Fruit fly (Drosophila melanogaster) whole organism, embryonic: ENCODE measurements around the gene CG12016.
A peak's percentile ranks its signal among the peaks of the same experiment; 100 is the strongest.

Experiments
- Atf3 ChIP-seq: fragments of 200-800 bp; sonication (Bioruptor generic); optimal IDR thresholded peaks from 3 replicates; lab custom pipeline; 2016; ENCODE audit warnings: missing biosample characterization, missing genetic modification characterization
- Awh ChIP-seq: fragments of 200-800 bp; sonication (Bioruptor generic); IDR thresholded peaks from 2 replicates; pipeline ENCODE4, ENCODE4 v1.3.6; 2022; ENCODE audit warnings: missing biosample characterization, missing genetic modification characterization
- B-H1 ChIP-seq: fragments of 200-800 bp; sonication (Bioruptor generic); IDR thresholded peaks from 3 replicates; pipeline ENCODE4 v1.3.6; 2022; ENCODE audit warnings: missing biosample characterization, missing genetic modification characterization
- CG10431 ChIP-seq: fragments of 200-800 bp; sonication (Bioruptor generic); optimal IDR thresholded peaks from 3 replicates; lab custom pipeline; 2018; ENCODE audit warnings: missing biosample characterization, mild to moderate bottlenecking, missing genetic modification characterization
- CG10543 ChIP-seq: fragments of 200-800 bp; sonication (Bioruptor generic); optimal IDR thresholded peaks from 3 replicates; lab custom pipeline; 2017; ENCODE audit warnings: missing biosample characterization, mild to moderate bottlenecking, missing genetic modification characterization, moderate library complexity
- CG11247 ChIP-seq: fragments of 200-800 bp; sonication (Bioruptor generic); IDR thresholded peaks from 2 replicates; pipeline ENCODE4 v1.3.6; 2022; ENCODE audit warnings: missing biosample characterization, missing genetic modification characterization
- CG11398 ChIP-seq: fragments of 200-800 bp; sonication (Bioruptor generic); optimal IDR thresholded peaks from 2 replicates; lab custom pipeline; 2016; ENCODE audit warnings: missing biosample characterization, missing genetic modification characterization
- CG1529 ChIP-seq: fragments of 200-800 bp; sonication (Bioruptor generic); optimal IDR thresholded peaks from 3 replicates; lab custom pipeline; 2018; ENCODE audit warnings: missing biosample characterization, missing genetic modification characterization
- CG18011 ChIP-seq: fragments of 200-800 bp; sonication (Bioruptor generic); optimal IDR thresholded peaks from 2 replicates; lab custom pipeline; 2017; ENCODE audit warnings: missing biosample characterization, missing genetic modification characterization, mild to moderate bottlenecking, moderate library complexity, missing genotype
- CG18599 ChIP-seq: fragments of 200-800 bp; sonication (Bioruptor generic); optimal IDR thresholded peaks from 3 replicates; lab custom pipeline; 2017; ENCODE audit warnings: missing biosample characterization, missing genetic modification characterization, mild to moderate bottlenecking, moderate library complexity, missing genetic modification reagents
- CG30403 ChIP-seq: fragments of 200-800 bp; sonication (Bioruptor generic); optimal IDR thresholded peaks from 3 replicates; lab custom pipeline; 2016; ENCODE audit warnings: missing biosample characterization, missing genetic modification characterization
- CG31365 ChIP-seq: fragments of 200-800 bp; sonication (Bioruptor generic); optimal IDR thresholded peaks from 2 replicates; lab custom pipeline; 2018; ENCODE audit warnings: missing biosample characterization, mild to moderate bottlenecking, missing genetic modification characterization
- CG31441 ChIP-seq: fragments of 200-800 bp; sonication (Bioruptor generic); IDR thresholded peaks from 2 replicates; pipeline ENCODE4 v1.3.6; 2022; ENCODE audit warnings: missing biosample characterization, missing genetic modification characterization
- CG32772 ChIP-seq: fragments of 200-800 bp; sonication (Bioruptor generic); IDR thresholded peaks from 2 replicates; pipeline ENCODE4 v1.3.6; 2022; ENCODE audit warnings: missing biosample characterization, missing genetic modification characterization
- CG3847 ChIP-seq: fragments of 200-800 bp; sonication (Bioruptor generic); IDR thresholded peaks from 2 replicates; pipeline ENCODE4 v1.3.6; 2022; ENCODE audit warnings: missing biosample characterization, missing genetic modification characterization
- CG43689 ChIP-seq: fragments of 200-800 bp; sonication (Bioruptor generic); IDR thresholded peaks from 2 replicates; pipeline ENCODE4 v1.3.6; 2022; ENCODE audit warnings: missing biosample characterization, missing genetic modification characterization
- CG4820 ChIP-seq: fragments of 200-800 bp; sonication (Bioruptor generic); optimal IDR thresholded peaks from 3 replicates; lab custom pipeline; 2016; ENCODE audit warnings: missing biosample characterization, missing genetic modification characterization
- CG5245 ChIP-seq: fragments of 200-800 bp; sonication (Bioruptor generic); optimal IDR thresholded peaks from 3 replicates; lab custom pipeline; 2016; ENCODE audit warnings: missing biosample characterization, missing genetic modification characterization
- CG5953 ChIP-seq: fragments of 200-800 bp; sonication (Bioruptor generic); IDR thresholded peaks from 2 replicates; pipeline ENCODE4 v1.3.6; 2022; ENCODE audit warnings: missing biosample characterization, missing genetic modification characterization
- CG8388 ChIP-seq: fragments of 200-800 bp; sonication (Bioruptor generic); optimal IDR thresholded peaks from 2 replicates; lab custom pipeline; 2019; ENCODE audit warnings: missing biosample characterization, mild to moderate bottlenecking, missing genetic modification characterization, moderate library complexity
- CG8944 ChIP-seq: fragments of 200-800 bp; sonication (Bioruptor generic); optimal IDR thresholded peaks from 3 replicates; lab custom pipeline; 2016; ENCODE audit warnings: missing biosample characterization, missing genetic modification characterization
- CG9932 ChIP-seq: fragments of 200-800 bp; sonication (Bioruptor generic); IDR thresholded peaks from 2 replicates; pipeline ENCODE4 v1.3.6; 2022; ENCODE audit warnings: missing biosample characterization, missing genetic modification characterization
- D ChIP-seq, 2 experiments: fragments of 200-800 bp in 1 of 2; fragments of >200 bp in 1 of 2; sonication (Bioruptor generic) in 1 of 2; optimal IDR thresholded peaks; 2 replicates in 1 of 2; 3 replicates in 1 of 2; lab custom pipeline; 2017; ENCODE audit warnings: mild to moderate bottlenecking in 1 of 2, missing biosample characterization in 1 of 2, missing genetic modification characterization in 1 of 2, missing genetic modification reagents in 1 of 2
- Doc3 ChIP-seq: fragments of 200-800 bp; sonication (Bioruptor generic); IDR thresholded peaks from 3 replicates; pipeline ENCODE4 v1.3.6; 2022; ENCODE audit warnings: missing biosample characterization, missing genetic modification characterization; ENCODE audit not compliant: partially characterized antibody
- Elba2 ChIP-seq: fragments of 200-800 bp; sonication (Bioruptor generic); optimal IDR thresholded peaks from 3 replicates; lab custom pipeline; 2016; ENCODE audit warnings: missing biosample characterization, missing genetic modification characterization
- H2.0 ChIP-seq: fragments of 200-800 bp; sonication (Bioruptor generic); IDR thresholded peaks from 2 replicates; pipeline ENCODE4 v1.3.6; 2022; ENCODE audit warnings: missing biosample characterization, missing genetic modification characterization
- Hand ChIP-seq: fragments of 200-800 bp; sonication (Bioruptor generic); optimal IDR thresholded peaks from 2 replicates; lab custom pipeline; 2017; ENCODE audit warnings: mild to moderate bottlenecking, missing biosample characterization, missing genetic modification reagents, missing genetic modification characterization
- Jarid2 ChIP-seq: fragments of 200-800 bp; sonication (Bioruptor generic); optimal IDR thresholded peaks from 3 replicates; lab custom pipeline; 2017; ENCODE audit warnings: mild to moderate bottlenecking, missing biosample characterization, missing genetic modification reagents, missing genetic modification characterization
- Mad ChIP-seq: fragments of 200-800 bp; sonication (Bioruptor generic); optimal IDR thresholded peaks from 2 replicates; lab custom pipeline; 2016; ENCODE audit warnings: missing biosample characterization, missing genetic modification characterization
- Max ChIP-seq: fragments of 200-800 bp; sonication (Bioruptor generic); optimal IDR thresholded peaks from 2 replicates; lab custom pipeline; 2016; ENCODE audit warnings: missing biosample characterization, mild to moderate bottlenecking, missing genetic modification characterization
- Meics ChIP-seq: fragments of 200-800 bp; sonication (Bioruptor generic); optimal IDR thresholded peaks from 2 replicates; lab custom pipeline; 2017; ENCODE audit warnings: missing biosample characterization, mild to moderate bottlenecking, missing genetic modification characterization
- Mrtf ChIP-seq: fragments of 200-800 bp; sonication (Bioruptor generic); IDR thresholded peaks from 3 replicates; pipeline ENCODE4 v1.3.6; 2022; ENCODE audit warnings: missing biosample characterization, missing genetic modification characterization
- Nf-YC ChIP-seq: fragments of 200-800 bp; optimal IDR thresholded peaks from 3 replicates; lab custom pipeline; 2019; ENCODE audit warnings: missing biosample characterization, mild to moderate bottlenecking, missing genetic modification characterization, moderate library complexity
- Taf1 ChIP-seq: fragments of 200-800 bp; sonication (Bioruptor generic); IDR thresholded peaks from 2 replicates; pipeline ENCODE4 v1.3.6; 2022; ENCODE audit warnings: missing biosample characterization, missing genetic modification characterization
- abd-A ChIP-seq: fragments of 200-800 bp; sonication (Bioruptor generic); optimal IDR thresholded peaks from 3 replicates; lab custom pipeline; 2019; ENCODE audit warnings: missing biosample characterization, mild to moderate bottlenecking, missing genetic modification characterization, moderate library complexity
- cas ChIP-seq: fragments of 200-800 bp; sonication (Bioruptor generic); IDR thresholded peaks from 2 replicates; pipeline ENCODE4 v1.3.6; 2022; ENCODE audit warnings: missing biosample characterization, missing genetic modification characterization
- dmrt99B ChIP-seq: fragments of 200-800 bp; sonication (Bioruptor generic); optimal IDR thresholded peaks from 2 replicates; lab custom pipeline; 2018; ENCODE audit warnings: missing biosample characterization, mild to moderate bottlenecking, missing genetic modification characterization, moderate library complexity
- dysf ChIP-seq: fragments of 200-800 bp; sonication (Bioruptor generic); IDR thresholded peaks from 3 replicates; pipeline ENCODE4 v1.3.6; 2022; ENCODE audit warnings: missing biosample characterization, missing genetic modification characterization
- eve ChIP-seq, 2 experiments: fragments of >200 bp; optimal IDR thresholded peaks; 2 replicates each; lab custom pipeline; 2017; ENCODE audit warnings: missing biosample characterization in 2 of 2, missing genetic modification characterization in 2 of 2
- grau ChIP-seq: fragments of 200-800 bp; optimal IDR thresholded peaks from 3 replicates; lab custom pipeline; 2019; ENCODE audit warnings: missing biosample characterization, mild to moderate bottlenecking, missing genetic modification characterization, moderate library complexity
- ham ChIP-seq: fragments of 200-800 bp; sonication (Bioruptor generic); IDR thresholded peaks from 2 replicates; pipeline ENCODE4 v1.3.6; 2022; ENCODE audit warnings: missing biosample characterization, missing genetic modification characterization
- klu ChIP-seq: fragments of 200-800 bp; sonication (Bioruptor generic); IDR thresholded peaks from 2 replicates; pipeline ENCODE4 v1.3.6; 2022; ENCODE audit warnings: missing biosample characterization, missing genetic modification characterization
- pnt ChIP-seq: fragments of 200-800 bp; sonication (Bioruptor generic); optimal IDR thresholded peaks from 3 replicates; lab custom pipeline; 2016; ENCODE audit warnings: missing biosample characterization, missing genetic modification characterization
- psq ChIP-seq: fragments of 200-800 bp; sonication (Bioruptor generic); optimal IDR thresholded peaks from 2 replicates; lab custom pipeline; 2017; ENCODE audit warnings: missing biosample characterization, missing genetic modification characterization
- row ChIP-seq: fragments of 200-800 bp; sonication (Bioruptor generic); IDR thresholded peaks from 3 replicates; pipeline ENCODE4 v1.3.6; 2022; ENCODE audit warnings: missing biosample characterization, missing genetic modification characterization
- sd ChIP-seq: fragments of 200-800 bp; sonication (Bioruptor generic); optimal IDR thresholded peaks from 3 replicates; lab custom pipeline; 2018; ENCODE audit warnings: missing biosample characterization, mild to moderate bottlenecking, missing genetic modification characterization, moderate library complexity
- slou ChIP-seq: fragments of 200-800 bp; sonication (Bioruptor generic); optimal IDR thresholded peaks from 3 replicates; lab custom pipeline; 2016; ENCODE audit warnings: missing biosample characterization, missing genetic modification characterization
- tll ChIP-seq, 2 experiments: fragments of 200-800 bp in 1 of 2; fragments of >200 bp in 1 of 2; sonication (Bioruptor generic) in 1 of 2; optimal IDR thresholded peaks; 2 replicates each; lab custom pipeline; 2017 to 2019; ENCODE audit warnings: missing biosample characterization in 2 of 2, missing genetic modification characterization in 2 of 2, mild to moderate bottlenecking in 1 of 2, moderate library complexity in 1 of 2
- ttk ChIP-seq: fragments of 200-800 bp; sonication (Bioruptor generic); IDR thresholded peaks from 2 replicates; pipeline ENCODE4 v2.1.2; 2022; ENCODE audit warnings: missing biosample characterization, missing genetic modification characterization
- unpg ChIP-seq: fragments of 200-800 bp; sonication (Bioruptor generic); optimal IDR thresholded peaks from 3 replicates; lab custom pipeline; 2018; ENCODE audit warnings: missing biosample characterization, mild to moderate bottlenecking, missing genetic modification characterization, moderate library complexity

Gene CG12016

dm6 chr3L:3301171-3301738 lies 18.1 kb upstream of the CG12016 start (continued):
- peak; percentile 57 for TF ChIP-seq slou (GFP tag; lab: Kevin White, UChicago)
- peak; percentile 71 for TF ChIP-seq Taf1 (GFP tag; lab: Robert Waterston, UW)
- peak; percentile 88 for TF ChIP-seq pnt (GFP tag; lab: Kevin White, UChicago)
- TF ChIP-seq ttk (GFP tag; lab: Robert Waterston, UW) = peak; percentile 85
- TF ChIP-seq CG8388 (GFP tag; lab: Kevin White, UChicago) = peak; percentile 90
- peak; percentile 88 for TF ChIP-seq CG8944 (GFP tag; lab: Kevin White, UChicago)
- TF ChIP-seq CG31441 (GFP tag; lab: Robert Waterston, UW) = peak; percentile 95
- peak; percentile 96 for TF ChIP-seq CG18599 (GFP tag; lab: Kevin White, UChicago)
- peak; percentile 89 for TF ChIP-seq H2.0
- TF ChIP-seq ham (GFP tag; lab: Robert Waterston, UW) = no peak
- peak; percentile 60 for TF ChIP-seq psq (GFP tag; lab: Kevin White, UChicago)
- peak; percentile 95 for TF ChIP-seq dmrt99B
- TF ChIP-seq B-H1 (GFP tag; lab: Robert Waterston, UW) = peak; percentile 79
- peak; percentile 81 for TF ChIP-seq sd (tag; lab: Kevin White, UChicago)
- peak; percentile 86 for TF ChIP-seq Mrtf (GFP tag; lab: Robert Waterston, UW)
- TF ChIP-seq Awh = peak; percentile 89
- peak; percentile 89 for TF ChIP-seq Max (GFP tag; lab: Kevin White, UChicago)
- peak; percentile 83 for TF ChIP-seq CG10543 (GFP tag; lab: Kevin White, UChicago)
- TF ChIP-seq CG30403 (GFP tag; lab: Kevin White, UChicago) = peak; percentile 93
- TF ChIP-seq Mad (GFP tag; lab: Kevin White, UChicago) = peak; percentile 86
- TF ChIP-seq CG11398 (GFP tag; lab: Kevin White, UChicago) = peak; percentile 83
- TF ChIP-seq tll (GFP tag; optimal IDR thresholded peaks at IDR 0.05; lab: Kevin White, UChicago) = no peak
- peak; percentile 67 for TF ChIP-seq Jarid2 (GFP tag; lab: Kevin White, UChicago)
- peak; percentile 88 for TF ChIP-seq CG43689
- TF ChIP-seq abd-A (tag; lab: Kevin White, UChicago) = peak; percentile 5
- peak; percentile 87 for TF ChIP-seq Atf3
- TF ChIP-seq grau (tag; lab: Kevin White, UChicago) = peak; percentile 93
- TF ChIP-seq Elba2 = no peak
- TF ChIP-seq unpg (GFP tag; lab: Kevin White, UChicago) = peak; percentile 94
- TF ChIP-seq CG9932 = peak; percentile 70
- peak; percentile 89 for TF ChIP-seq CG1529 (GFP tag; lab: Kevin White, UChicago)
- TF ChIP-seq CG3847 (GFP tag; lab: Robert Waterston, UW) = peak; percentile 83
- peak; percentile 83 for TF ChIP-seq CG5953 (GFP tag; lab: Robert Waterston, UW)
- TF ChIP-seq Meics = peak; percentile 92
- TF ChIP-seq CG4820 (GFP tag; lab: Kevin White, UChicago) = peak; percentile 90
- peak; percentile 70 for TF ChIP-seq CG10431 (GFP tag; lab: Kevin White, UChicago)
- peak; percentile 74 for TF ChIP-seq CG18011 (GFP tag; lab: Kevin White, UChicago)
- peak; percentile 73; the same call in 1 of the 2 replicates for TF ChIP-seq klu (GFP tag; lab: Robert Waterston, UW)
- TF ChIP-seq CG32772 = peak; percentile 87
- peak; percentile 77 for TF ChIP-seq Hand (GFP tag; lab: Kevin White, UChicago)
- TF ChIP-seq cas = peak; percentile 52; the same call in 1 of the 2 replicates
- peak in 1 of 2 experiments; percentile 96 for TF ChIP-seq eve (GFP tag; optimal IDR thresholded peaks at IDR 0.05; lab: Kevin White, UChicago)
- TF ChIP-seq row (GFP tag; lab: Robert Waterston, UW) = peak; percentile 96
- TF ChIP-seq dysf (GFP tag; lab: Robert Waterston, UW) = peak; percentile 91
- peak; percentile 68 for TF ChIP-seq CG31365 (tag; lab: Kevin White, UChicago)
- TF ChIP-seq D (optimal IDR thresholded peaks at IDR 0.05; lab: Kevin White, UChicago) = no peak
- peak; percentile 85 for TF ChIP-seq D (GFP tag; optimal IDR thresholded peaks at IDR 0.05; lab: Kevin White, UChicago)
- peak; percentile 85 for TF ChIP-seq CG11247
- TF ChIP-seq Nf-YC (tag; lab: Kevin White, UChicago) = peak; percentile 80
- no peak for TF ChIP-seq Doc3 (GFP tag; lab: Robert Waterston, UW)
- peak; percentile 83 for TF ChIP-seq CG5245
